Worm (Caenorhabditis elegans) whole organism, mixed stage, embryonic: Measurements from ENCODE around the gene C54D10.5.

Experiments
- M03D4.4 ChIP-seq: sonication (generic microtip); optimal IDR thresholded peaks from 2 replicates; lab custom pipeline; 2017; ENCODE audit warnings: mild to moderate bottlenecking, missing genetic modification characterization, missing compliant biosample characterization
- blmp-1 ChIP-seq: fragments of 150-350 bp; optimal IDR thresholded peaks from 2 replicates; lab custom pipeline; 2014; ENCODE audit warnings: missing biosample characterization, missing genetic modification characterization
- ceh-39 ChIP-seq: fragments of 150-350 bp; optimal IDR thresholded peaks from 2 replicates; lab custom pipeline; 2014; ENCODE audit warnings: missing biosample characterization, missing genetic modification characterization
- ceh-83 ChIP-seq: fragments of 200-800 bp; sonication (Bioruptor generic); optimal IDR thresholded peaks from 2 replicates; lab custom pipeline; 2018; ENCODE audit warnings: mild to moderate bottlenecking, missing genetic modification characterization, missing compliant biosample characterization
- drap-1 ChIP-seq: fragments of 200-800 bp; sonication (Bioruptor generic); optimal IDR thresholded peaks from 3 replicates; lab custom pipeline; 2018; ENCODE audit warnings: mild to moderate bottlenecking, missing genetic modification characterization, missing compliant biosample characterization
- elt-1 ChIP-seq: sonication (generic microtip); optimal IDR thresholded peaks from 2 replicates; lab custom pipeline; 2017; ENCODE audit warnings: missing genetic modification characterization, mild to moderate bottlenecking, missing compliant biosample characterization, antibody characterized with exemption, moderate library complexity, borderline replicate concordance; ENCODE audit not compliant: insufficient read depth
- elt-3 ChIP-seq: fragments of 150-350 bp; optimal IDR thresholded peaks from 2 replicates; lab custom pipeline; 2014; ENCODE audit warnings: missing biosample characterization, missing genetic modification characterization
- flh-1 ChIP-seq: fragments of 200-800 bp; sonication (Bioruptor generic); optimal IDR thresholded peaks from 2 replicates; lab custom pipeline; 2018; ENCODE audit warnings: mild to moderate bottlenecking, missing genetic modification characterization, moderate library complexity, missing compliant biosample characterization
- hlh-1 ChIP-seq: fragments of 150-350 bp; optimal IDR thresholded peaks from 2 replicates; lab custom pipeline; 2014; ENCODE audit warnings: missing biosample characterization, missing genetic modification reagents, missing genetic modification characterization
- lin-13 ChIP-seq: fragments of 150-350 bp; optimal IDR thresholded peaks from 2 replicates; lab custom pipeline; 2014; ENCODE audit warnings: missing biosample characterization, missing genetic modification characterization
- lin-32 ChIP-seq: fragments of 200-800 bp; sonication (Bioruptor generic); optimal IDR thresholded peaks from 2 replicates; lab custom pipeline; 2018; ENCODE audit warnings: mild to moderate bottlenecking, missing genetic modification characterization, missing compliant biosample characterization
- lsy-2 ChIP-seq: fragments of 150-350 bp; optimal IDR thresholded peaks from 2 replicates; lab custom pipeline; 2014; ENCODE audit warnings: missing biosample characterization, missing genetic modification characterization
- mab-5 ChIP-seq: fragments of 150-350 bp; optimal IDR thresholded peaks from 2 replicates; lab custom pipeline; 2014; ENCODE audit warnings: missing biosample characterization, missing genetic modification characterization
- mep-1 ChIP-seq: fragments of 150-350 bp; optimal IDR thresholded peaks from 2 replicates; lab custom pipeline; 2017; ENCODE audit warnings: missing biosample characterization, missing genetic modification reagents, missing genetic modification characterization, inconsistent platforms
- mls-2 ChIP-seq: sonication (generic microtip); optimal IDR thresholded peaks from 2 replicates; lab custom pipeline; 2016; ENCODE audit warnings: mild to moderate bottlenecking, missing genetic modification characterization, moderate library complexity, missing compliant biosample characterization
- nhr-12 ChIP-seq: fragments of 150-350 bp; optimal IDR thresholded peaks from 2 replicates; lab custom pipeline; 2014; ENCODE audit warnings: missing biosample characterization, missing genetic modification characterization
- nhr-2 ChIP-seq: fragments of 150-350 bp; optimal IDR thresholded peaks from 2 replicates; lab custom pipeline; 2014; ENCODE audit warnings: missing biosample characterization, missing genetic modification characterization
- nhr-28 ChIP-seq: fragments of 150-350 bp; optimal IDR thresholded peaks from 2 replicates; lab custom pipeline; 2014; ENCODE audit warnings: missing biosample characterization, missing genetic modification characterization
- nhr-76 ChIP-seq: sonication (generic microtip); optimal IDR thresholded peaks from 2 replicates; lab custom pipeline; 2017; ENCODE audit warnings: missing biosample characterization, missing genetic modification characterization
- pha-4 ChIP-seq: fragments of 150-350 bp; optimal IDR thresholded peaks from 2 replicates; lab custom pipeline; 2018; ENCODE audit warnings: missing biosample characterization, missing genetic modification reagents, missing genetic modification characterization
- snpc-4 ChIP-seq: fragments of 150-350 bp; optimal IDR thresholded peaks from 2 replicates; lab custom pipeline; 2014; ENCODE audit warnings: missing biosample characterization, missing genetic modification characterization
- sptf-1 ChIP-seq: sonication (generic microtip); optimal IDR thresholded peaks from 2 replicates; lab custom pipeline; 2017; ENCODE audit warnings: mild to moderate bottlenecking, missing genetic modification characterization, moderate library complexity, missing compliant biosample characterization
- tbx-8 ChIP-seq: fragments of 200-800 bp; sonication (Bioruptor generic); optimal IDR thresholded peaks from 2 replicates; lab custom pipeline; 2018; ENCODE audit warnings: mild to moderate bottlenecking, missing genetic modification characterization, moderate library complexity, missing compliant biosample characterization
- unc-39 ChIP-seq: fragments of 150-350 bp; optimal IDR thresholded peaks from 2 replicates; lab custom pipeline; 2014; ENCODE audit warnings: missing biosample characterization, missing genetic modification characterization
- zip-8 ChIP-seq: fragments of 150-350 bp; optimal IDR thresholded peaks from 2 replicates; lab custom pipeline; 2014; ENCODE audit warnings: missing biosample characterization, missing genetic modification characterization
- ztf-11 ChIP-seq: fragments of 150-350 bp; optimal IDR thresholded peaks from 2 replicates; lab custom pipeline; 2014; ENCODE audit warnings: missing biosample characterization, missing genetic modification characterization

Gene C54D10.5

ce11 chrV:12432111-12432510, 3.0 kb downstream of the C54D10.5 start, which contains the start of gene C54D10.13:
Gene C54D10.13, minus strand, starts transcription at chrV:12432289.
- TF ChIP-seq ztf-11 (tag; lab: Kevin White, UChicago) (no peak), snpc-4 (no peak), nhr-12 (tag; lab: Kevin White, UChicago) (no peak), lin-32 (GFP tag; lab: Kevin White, UChicago) (no peak), ceh-83 (GFP tag; lab: Kevin White, UChicago) (no peak), ceh-39 (tag; lab: Kevin White, UChicago) (no peak), sptf-1 (tag; lab: Kevin White, UChicago) (no peak), blmp-1 (tag; lab: Kevin White, UChicago) (no peak)
- TF ChIP-seq, all 35 proteins: peak for 0

DNA sequence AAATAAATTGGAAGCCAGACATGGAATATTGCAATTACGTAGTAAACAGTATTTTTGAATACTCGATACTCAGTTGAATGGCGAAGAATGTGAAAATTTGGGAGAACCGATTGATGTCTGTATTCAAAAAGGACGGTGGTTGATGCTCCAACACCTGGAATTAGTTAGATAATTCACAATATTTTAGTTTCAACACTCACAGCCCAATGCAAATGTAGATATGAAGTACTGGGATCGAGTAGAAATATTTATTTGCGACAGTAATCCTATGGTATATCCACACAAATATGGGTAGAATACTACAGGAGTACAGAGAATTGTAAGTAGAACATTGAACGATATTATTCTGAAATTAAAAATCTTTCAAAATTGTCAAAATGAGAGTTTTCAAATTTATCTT, 4.0 kb downstream of the C54D10.5 start:
- no peak for TF ChIP-seq blmp-1 (tag; lab: Kevin White, UChicago)
- TF ChIP-seq zip-8 (tag; lab: Kevin White, UChicago), result no peak
- TF ChIP-seq nhr-2 (tag; lab: Kevin White, UChicago), result no peak
- TF ChIP-seq nhr-12 (tag; lab: Kevin White, UChicago), result no peak
- no peak for TF ChIP-seq mep-1

DNA sequence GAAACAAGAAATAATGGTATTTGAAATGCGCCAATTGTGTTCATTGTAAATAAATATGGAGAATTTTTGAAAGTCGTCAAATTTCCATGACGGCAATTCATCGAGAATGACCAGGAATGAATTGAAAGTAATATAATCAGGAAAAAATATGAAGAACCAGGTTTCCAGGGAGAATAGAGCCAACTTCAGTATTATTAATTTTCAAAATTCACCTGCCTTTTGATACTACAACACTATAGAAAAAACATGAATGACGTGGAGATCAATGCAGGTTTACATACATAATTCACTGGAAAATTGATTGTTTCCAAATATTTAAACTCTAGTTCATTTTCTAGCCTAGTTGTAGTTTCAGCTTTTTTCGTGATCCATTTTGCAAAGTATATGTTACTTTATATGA, 4.6 kb downstream of the C54D10.5 start, which contains the start of gene srh-25:
srh-25 (minus strand) TSS at position 101 of the 400 bp plus-strand sequence.
- TF ChIP-seq lsy-2 (tag; lab: Kevin White, UChicago) (no peak), sptf-1 (tag; lab: Kevin White, UChicago) (no peak), nhr-76 (tag; lab: Kevin White, UChicago) (no peak), mab-5 (tag; lab: Kevin White, UChicago) (no peak), tbx-8 (GFP tag; lab: Kevin White, UChicago) (no peak), unc-39 (tag; lab: Kevin White, UChicago) (no peak), ceh-83 (GFP tag; lab: Kevin White, UChicago) (no peak), nhr-28 (tag; lab: Kevin White, UChicago) (no peak), pha-4 (no peak), elt-1 (no peak), nhr-12 (tag; lab: Kevin White, UChicago) (no peak), lin-13 (tag; lab: Kevin White, UChicago) (no peak), hlh-1 (tag; lab: Kevin White, UChicago) (no peak)
- TF ChIP-seq, all 35 proteins: peak for 0

- TF ChIP-seq elt-3 (tag; lab: Kevin White, UChicago) (no peak), mls-2 (tag; lab: Kevin White, UChicago) (no peak), flh-1 (GFP tag; lab: Kevin White, UChicago) (no peak), zip-8 (tag; lab: Kevin White, UChicago) (no peak), nhr-12 (tag; lab: Kevin White, UChicago) (no peak), unc-39 (tag; lab: Kevin White, UChicago) (no peak), lin-32 (GFP tag; lab: Kevin White, UChicago) (no peak)
These were observed 12.3 kb downstream of the C54D10.5 start, which contains the start of gene pals-37 for ce11 chrV:12441420-12441819. Gene pals-37, minus strand, starts transcription at chrV:12441520.

DNA sequence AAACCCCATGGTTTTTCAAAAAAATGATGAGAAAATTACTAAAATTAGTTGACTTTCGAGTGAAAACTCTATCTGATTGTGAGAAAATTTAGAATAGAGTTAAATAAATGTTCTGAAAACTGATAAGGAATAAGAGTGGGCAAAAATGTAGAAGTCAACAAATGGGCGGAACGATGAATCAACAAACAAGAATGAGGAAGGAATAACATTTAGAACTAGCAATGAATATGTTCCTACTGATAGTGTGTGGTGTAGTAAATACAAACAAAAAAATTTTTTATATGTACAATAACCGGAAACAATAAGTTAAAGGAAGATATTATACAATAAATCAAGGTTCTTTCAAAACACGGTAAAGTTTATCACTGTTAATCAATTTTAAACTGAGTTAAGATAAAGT, 14.6 kb downstream of the C54D10.5 start, which contains the start of gene pals-39:
pals-39 (minus strand) TSS at position 101 of the 400 bp plus-strand sequence.
- TF ChIP-seq sptf-1 (tag; lab: Kevin White, UChicago) (no peak), M03D4.4 (tag; lab: Kevin White, UChicago) (no peak), mab-5 (tag; lab: Kevin White, UChicago) (no peak), blmp-1 (tag; lab: Kevin White, UChicago) (no peak), elt-3 (tag; lab: Kevin White, UChicago) (no peak), flh-1 (GFP tag; lab: Kevin White, UChicago) (no peak), tbx-8 (GFP tag; lab: Kevin White, UChicago) (no peak), nhr-28 (tag; lab: Kevin White, UChicago) (no peak)

DNA sequence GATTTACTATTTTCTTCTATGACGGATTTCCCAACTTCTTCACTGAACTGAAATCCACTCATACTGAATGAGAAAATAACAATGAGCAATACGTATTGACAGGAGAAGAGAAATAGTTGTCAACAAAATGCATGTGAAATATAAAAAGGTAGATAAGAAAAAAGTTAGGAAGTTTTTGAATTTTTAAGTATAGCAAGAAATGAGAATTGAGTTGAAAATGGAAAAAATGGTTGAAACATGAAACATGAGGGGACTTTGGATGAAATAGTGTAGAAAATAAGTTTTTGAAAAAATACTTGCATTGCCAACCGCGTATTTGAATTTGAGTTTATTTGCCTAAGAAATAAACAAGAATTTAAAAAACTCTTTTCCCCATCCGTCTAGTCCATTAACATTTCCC, 17.8 kb downstream of the C54D10.5 start, which contains the start of the genes pals-38 and C54D10.9:
pals-38 (minus strand) TSS at position 101 of the 400 bp plus-strand sequence.
C54D10.9 (plus strand) TSS at position 259 of the 400 bp plus-strand sequence.
- TF ChIP-seq drap-1 (GFP tag; lab: Kevin White, UChicago), result no peak
- TF ChIP-seq lsy-2 (tag; lab: Kevin White, UChicago), result no peak
- TF ChIP-seq hlh-1 (tag; lab: Kevin White, UChicago), result no peak
- TF ChIP-seq mls-2 (tag; lab: Kevin White, UChicago), result no peak
